Worm (Caenorhabditis elegans): ENCODE data around the gene F56D6.20.
"Not testable (repeated sequence)": the region's sequence is repeated elsewhere in the genome, so short reads cannot be mapped to it uniquely, and the experiment has no call there.

Gene F56D6.20

DNA sequence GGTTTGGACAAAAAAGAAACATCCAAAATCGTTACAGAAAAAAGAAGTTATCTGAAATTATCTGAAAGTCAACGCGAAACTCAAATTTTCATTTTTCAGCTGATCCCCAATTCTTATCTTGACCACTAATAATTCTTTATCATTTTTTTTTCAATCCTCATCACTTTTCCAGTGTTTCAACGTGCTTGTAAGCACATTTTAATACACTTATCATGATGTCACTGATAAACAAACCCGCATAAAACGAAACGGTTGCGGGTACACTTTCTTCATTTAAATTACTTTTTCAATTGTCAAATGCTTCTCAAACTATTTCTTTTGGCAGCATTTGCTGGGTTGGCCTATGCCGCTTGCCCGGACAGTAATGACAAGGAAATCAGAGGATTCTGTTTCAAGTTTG, 9.2 kb downstream of the F56D6.20 start, which contains the start of gene clec-67:
Gene clec-67, plus strand, starts transcription at position 268 of the 400 bp plus-strand sequence.
- TF ChIP-seq unc-55 (GFP tag; optimal IDR thresholded peaks at IDR 0.05) (no peak), sdc-2 (tag; optimal IDR thresholded peaks at IDR 0.05) (no peak), ets-4 (tag; optimal IDR thresholded peaks at IDR 0.05) (no peak), tbx-7 (tag; optimal IDR thresholded peaks at IDR 0.05) (no peak), K09A11.1 (tag; optimal IDR thresholded peaks at IDR 0.05; ENCODE audit: insufficient read depth) (no peak), dmd-4 (tag; optimal IDR thresholded peaks at IDR 0.05; ENCODE audit: borderline replicate concordance) (no peak), pha-2 (tag; optimal IDR thresholded peaks at IDR 0.05) (no peak), Y22D7AL.16 (tag; optimal IDR thresholded peaks at IDR 0.05) (no peak), K02D7.2 (tag; optimal IDR thresholded peaks at IDR 0.05) (no peak)

ce11 chrIV:3926117-3926516, 13.4 kb downstream of the F56D6.20 start, which contains the start of gene clec-68:
TSS of gene clec-68 (plus strand) at chrIV:3926417.
- TF ChIP-seq lim-6 (tag; optimal IDR thresholded peaks at IDR 0.05), result no peak

- not testable (repeated sequence) for TF ChIP-seq ceh-2 (tag; optimal IDR thresholded peaks at IDR 0.05); fkh-10 (GFP tag; optimal IDR thresholded peaks at IDR 0.05); fkh-6 (tag; optimal IDR thresholded peaks at IDR 0.05)
Measured at ce11 chrIV:3932408-3932807, 19.7 kb downstream of the F56D6.20 start, which contains the start of gene clec-70. TSS of gene clec-70 (plus strand) at chrIV:3932708.

ce11 chrIV:3937097-3937496, 24.4 kb downstream of the F56D6.20 start, which contains the start of gene clec-71:
TSS of gene clec-71 (plus strand) at chrIV:3937458.
- TF ChIP-seq pros-1 (tag; optimal IDR thresholded peaks at IDR 0.05) (no peak), tbx-7 (tag; optimal IDR thresholded peaks at IDR 0.05) (no peak), eyg-1 (tag; optimal IDR thresholded peaks at IDR 0.05) (no peak), ceh-2 (tag; optimal IDR thresholded peaks at IDR 0.05) (no peak), unc-42 (tag; optimal IDR thresholded peaks at IDR 0.05) (no peak), ceh-9 (tag; optimal IDR thresholded peaks at IDR 0.05) (no peak), elt-2 (tag; optimal IDR thresholded peaks at IDR 0.05) (no peak), pqm-1 (tag; optimal IDR thresholded peaks at IDR 0.05) (no peak)

DNA sequence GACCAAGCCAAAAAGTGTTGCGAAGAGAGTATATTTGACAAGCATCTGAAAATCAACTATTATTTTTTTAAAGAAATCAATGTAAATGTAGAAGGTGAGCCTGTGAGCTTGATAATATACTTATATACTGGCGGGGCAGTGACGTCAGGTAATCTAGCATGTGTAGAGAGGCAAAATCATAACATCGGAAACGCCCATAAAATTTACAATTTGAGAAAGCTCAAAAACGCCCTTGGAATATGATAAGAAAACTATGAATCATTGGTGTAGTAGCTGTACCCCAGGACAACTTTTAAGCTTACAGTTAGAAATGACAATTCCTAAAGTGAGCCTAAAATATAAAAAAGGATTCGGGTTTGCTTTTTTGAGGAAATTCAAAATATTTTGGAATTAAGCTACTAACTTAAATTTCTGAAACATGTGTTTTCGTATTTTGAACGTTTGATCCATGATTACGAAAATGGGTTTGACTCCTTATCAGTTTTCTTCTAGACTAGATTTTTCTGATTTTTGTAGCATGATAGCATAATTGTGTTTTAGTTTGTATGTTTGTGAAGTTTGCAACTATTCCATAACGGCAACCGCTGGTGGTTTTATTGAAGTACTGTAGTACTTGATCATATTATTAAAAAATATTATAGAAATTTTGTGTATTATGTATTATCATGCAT, 29.1 kb downstream of the F56D6.20 start, which contains the start of gene clec-174:
Gene clec-174, minus strand, starts transcription at position 51 of the 671 bp plus-strand sequence.
- TF ChIP-seq ceh-14 (tag; optimal IDR thresholded peaks at IDR 0.05), result no peak
- no peak for TF ChIP-seq dmd-4 (tag; optimal IDR thresholded peaks at IDR 0.05; ENCODE audit: borderline replicate concordance)
- no peak for TF ChIP-seq ceh-22 (tag; optimal IDR thresholded peaks at IDR 0.05)
- no peak for TF ChIP-seq ceh-18 (tag; optimal IDR thresholded peaks at IDR 0.05)
- no peak for TF ChIP-seq ceh-48 (tag; optimal IDR thresholded peaks at IDR 0.05)
- TF ChIP-seq unc-86 (tag; optimal IDR thresholded peaks at IDR 0.05), result no peak
- no peak for TF ChIP-seq T23F11.4 (GFP tag; optimal IDR thresholded peaks at IDR 0.05)
- no peak for TF ChIP-seq ama-1 (optimal IDR thresholded peaks at IDR 0.05)
- TF ChIP-seq unc-42 (tag; optimal IDR thresholded peaks at IDR 0.05), result no peak
- TF ChIP-seq npax-4 (tag; optimal IDR thresholded peaks at IDR 0.05), result no peak
- no peak for TF ChIP-seq ceh-34 (tag; optimal IDR thresholded peaks at IDR 0.05)
- TF ChIP-seq sdc-2 (tag; optimal IDR thresholded peaks at IDR 0.05), result no peak

DNA sequence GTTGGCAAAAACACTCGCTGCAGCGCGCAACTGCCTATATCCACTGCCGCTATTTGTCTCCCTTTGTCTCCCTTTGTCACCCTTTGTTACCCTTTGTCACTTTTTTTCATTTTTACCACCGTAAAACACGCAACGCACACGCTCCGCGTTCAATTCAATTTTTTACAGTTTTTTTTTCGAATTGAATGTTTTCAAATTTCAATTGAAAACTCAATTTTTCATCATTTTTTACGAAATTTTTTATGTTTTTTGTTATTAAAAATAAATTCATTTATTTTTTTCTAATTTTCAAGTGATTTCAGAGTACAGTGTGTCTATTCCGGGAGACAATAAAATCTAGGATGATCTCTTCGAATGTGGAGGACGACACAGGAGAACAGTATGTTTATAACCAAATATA, 30.3 kb downstream of the F56D6.20 start, which contains the start of gene Y46C8AL.11:
Gene Y46C8AL.11, plus strand, starts transcription at position 301 of the 400 bp plus-strand sequence.
- TF ChIP-seq che-1 (tag; optimal IDR thresholded peaks at IDR 0.05), result no peak
- no peak for TF ChIP-seq tbx-7 (tag; optimal IDR thresholded peaks at IDR 0.05)
- TF ChIP-seq ceh-30 (tag; optimal IDR thresholded peaks at IDR 0.05), result no peak
- TF ChIP-seq K02D7.2 (tag; optimal IDR thresholded peaks at IDR 0.05), result no peak
- no peak for TF ChIP-seq lim-6 (tag; optimal IDR thresholded peaks at IDR 0.05)
- TF ChIP-seq npax-4 (tag; optimal IDR thresholded peaks at IDR 0.05), result no peak
- TF ChIP-seq ceh-6 (GFP tag; optimal IDR thresholded peaks at IDR 0.05), result no peak
- no peak for TF ChIP-seq syd-9 (tag; optimal IDR thresholded peaks at IDR 0.05)
- no peak for TF ChIP-seq ahr-1 (tag; optimal IDR thresholded peaks at IDR 0.05)
- TF ChIP-seq dmd-4 (tag; optimal IDR thresholded peaks at IDR 0.05; ENCODE audit: borderline replicate concordance), result no peak
- TF ChIP-seq elt-2 (tag; optimal IDR thresholded peaks at IDR 0.05), result no peak
- no peak for TF ChIP-seq gmeb-2 (tag; optimal IDR thresholded peaks at IDR 0.05)
- no peak for TF ChIP-seq zip-5 (tag; optimal IDR thresholded peaks at IDR 0.05)
- no peak for TF ChIP-seq ceh-9 (tag; optimal IDR thresholded peaks at IDR 0.05)
- no peak for TF ChIP-seq nhr-11 (tag; optimal IDR thresholded peaks at IDR 0.05)
- TF ChIP-seq odd-2 (tag; optimal IDR thresholded peaks at IDR 0.05), result no peak
- TF ChIP-seq unc-3 (GFP tag; conservative IDR thresholded peaks at IDR 0.05), result no peak
- no peak for TF ChIP-seq unc-3 (tag; optimal IDR thresholded peaks at IDR 0.05)
- no peak for TF ChIP-seq ztf-16 (tag; optimal IDR thresholded peaks at IDR 0.05)
- TF ChIP-seq fkh-10 (GFP tag; optimal IDR thresholded peaks at IDR 0.05), result no peak
- TF ChIP-seq hlh-8 (tag; optimal IDR thresholded peaks at IDR 0.05), result no peak

All from whole organism, late embryonic.